Fruit fly (Drosophila melanogaster) whole organism, embryonic: ENCODE data around the gene Acp26Ab.

ENCODE experiments used
- Awh ChIP-seq: fragments of 200-800 bp; sonication (Bioruptor generic); IDR thresholded peaks from 2 replicates; pipeline ENCODE4, ENCODE4 v1.3.6; 2022; ENCODE audit warnings: missing biosample characterization, missing genetic modification characterization
- B-H1 ChIP-seq: fragments of 200-800 bp; sonication (Bioruptor generic); IDR thresholded peaks from 3 replicates; pipeline ENCODE4 v1.3.6; 2022; ENCODE audit warnings: missing biosample characterization, missing genetic modification characterization
- CG10147 ChIP-seq: fragments of 200-800 bp; sonication (Bioruptor generic); optimal IDR thresholded peaks from 2 replicates; lab custom pipeline; 2019; ENCODE audit warnings: missing biosample characterization, mild to moderate bottlenecking, missing genetic modification characterization, moderate library complexity
- CG10209 ChIP-seq: fragments of 200-800 bp; sonication (Bioruptor generic); optimal IDR thresholded peaks from 3 replicates; lab custom pipeline; 2017; ENCODE audit warnings: missing biosample characterization, mild to moderate bottlenecking, missing genetic modification characterization, missing genetic modification reagents
- CG10274 ChIP-seq: fragments of 200-800 bp; sonication (Bioruptor generic); optimal IDR thresholded peaks from 3 replicates; lab custom pipeline; 2017; ENCODE audit warnings: missing biosample characterization, mild to moderate bottlenecking, missing genetic modification characterization
- CG11085 ChIP-seq: fragments of 200-800 bp; sonication (Bioruptor generic); IDR thresholded peaks from 2 replicates; pipeline ENCODE4 v1.3.6; 2022; ENCODE audit warnings: missing biosample characterization, missing genetic modification characterization
- CG12219 ChIP-seq: fragments of 200-800 bp; sonication (Bioruptor generic); optimal IDR thresholded peaks from 3 replicates; lab custom pipeline; 2018; ENCODE audit warnings: missing biosample characterization, mild to moderate bottlenecking, missing genetic modification characterization
- CG12659 ChIP-seq: fragments of 200-800 bp; sonication (Bioruptor generic); optimal IDR thresholded peaks from 3 replicates; lab custom pipeline; 2017; ENCODE audit warnings: mild to moderate bottlenecking, missing biosample characterization, missing genetic modification reagents, missing genetic modification characterization
- CG13296 ChIP-seq: fragments of 200-800 bp; sonication (Bioruptor generic); optimal IDR thresholded peaks from 3 replicates; lab custom pipeline; 2018; ENCODE audit warnings: missing biosample characterization, mild to moderate bottlenecking, missing genetic modification characterization
- CG13894 ChIP-seq: fragments of 200-800 bp; sonication (Bioruptor generic); optimal IDR thresholded peaks from 3 replicates; lab custom pipeline; 2018; ENCODE audit warnings: missing biosample characterization, mild to moderate bottlenecking, missing genetic modification characterization, moderate library complexity
- CG14441 ChIP-seq: fragments of 200-800 bp; sonication (Bioruptor generic); IDR thresholded peaks from 2 replicates; pipeline ENCODE4 v1.3.6; 2022; ENCODE audit warnings: missing biosample characterization, missing genetic modification characterization
- CG15601 ChIP-seq: fragments of 200-800 bp; sonication (Bioruptor generic); optimal IDR thresholded peaks from 3 replicates; lab custom pipeline; 2019; ENCODE audit warnings: missing biosample characterization, mild to moderate bottlenecking, missing genetic modification characterization, moderate library complexity
- CG2889 ChIP-seq: fragments of 200-800 bp; sonication (Bioruptor generic); IDR thresholded peaks from 3 replicates; pipeline ENCODE4 v1.3.6; 2022; ENCODE audit warnings: missing biosample characterization, missing genetic modification characterization
- CG3838 ChIP-seq: fragments of 200-800 bp; sonication (Bioruptor generic); optimal IDR thresholded peaks from 3 replicates; lab custom pipeline; 2016; ENCODE audit warnings: missing biosample characterization, missing genetic modification characterization
- CG3847 ChIP-seq: fragments of 200-800 bp; sonication (Bioruptor generic); IDR thresholded peaks from 2 replicates; pipeline ENCODE4 v1.3.6; 2022; ENCODE audit warnings: missing biosample characterization, missing genetic modification characterization
- CG5245 ChIP-seq: fragments of 200-800 bp; sonication (Bioruptor generic); optimal IDR thresholded peaks from 3 replicates; lab custom pipeline; 2016; ENCODE audit warnings: missing biosample characterization, missing genetic modification characterization
- CG6854 ChIP-seq: fragments of 200-800 bp; sonication (Bioruptor generic); optimal IDR thresholded peaks from 3 replicates; lab custom pipeline; 2017; ENCODE audit warnings: missing biosample characterization, mild to moderate bottlenecking, missing genetic modification characterization
- CG7357 ChIP-seq: fragments of 200-800 bp; sonication (Bioruptor generic); IDR thresholded peaks from 3 replicates; pipeline ENCODE4 v1.3.6; 2022; ENCODE audit warnings: missing biosample characterization, missing genetic modification characterization
- CG9876 ChIP-seq: fragments of 200-800 bp; sonication (Bioruptor generic); optimal IDR thresholded peaks from 2 replicates; lab custom pipeline; 2016; ENCODE audit warnings: missing biosample characterization, missing genetic modification characterization
- D ChIP-seq, 2 experiments: fragments of 200-800 bp in 1 of 2; fragments of >200 bp in 1 of 2; sonication (Bioruptor generic) in 1 of 2; optimal IDR thresholded peaks; 2 replicates in 1 of 2; 3 replicates in 1 of 2; lab custom pipeline; 2017; ENCODE audit warnings: mild to moderate bottlenecking in 1 of 2, missing biosample characterization in 1 of 2, missing genetic modification characterization in 1 of 2, missing genetic modification reagents in 1 of 2
- Dip2 ChIP-seq: fragments of 200-800 bp; sonication (Bioruptor generic); IDR thresholded peaks from 2 replicates; pipeline ENCODE4 v1.3.6; 2022; ENCODE audit warnings: missing biosample characterization, missing genetic modification characterization
- E2f1 ChIP-seq: fragments of 200-800 bp; sonication (Bioruptor generic); IDR thresholded peaks from 2 replicates; pipeline ENCODE4 v1.3.6; 2022; ENCODE audit warnings: missing biosample characterization, missing genetic modification characterization
- Elba2 ChIP-seq: fragments of 200-800 bp; sonication (Bioruptor generic); optimal IDR thresholded peaks from 3 replicates; lab custom pipeline; 2016; ENCODE audit warnings: missing biosample characterization, missing genetic modification characterization
- Hand ChIP-seq: fragments of 200-800 bp; sonication (Bioruptor generic); optimal IDR thresholded peaks from 2 replicates; lab custom pipeline; 2017; ENCODE audit warnings: mild to moderate bottlenecking, missing biosample characterization, missing genetic modification reagents, missing genetic modification characterization
- Nf-YA ChIP-seq: fragments of 200-800 bp; sonication (Bioruptor generic); IDR thresholded peaks from 2 replicates; pipeline ENCODE4 v1.3.6; 2022; ENCODE audit warnings: missing biosample characterization, missing genetic modification characterization
- PHDP ChIP-seq: fragments of 200-800 bp; sonication (Bioruptor generic); optimal IDR thresholded peaks from 3 replicates; lab custom pipeline; 2018; ENCODE audit warnings: missing biosample characterization, mild to moderate bottlenecking, missing genetic modification characterization, moderate library complexity
- Pdp1 ChIP-seq, 2 experiments: fragments of 200-800 bp; sonication (Bioruptor generic); optimal IDR thresholded peaks; 3 replicates each; lab custom pipeline; 2016; ENCODE audit warnings: missing biosample characterization in 2 of 2, missing genetic modification characterization in 2 of 2, mild to moderate bottlenecking in 1 of 2, moderate library complexity in 1 of 2
- Rx ChIP-seq: fragments of 200-800 bp; sonication (Bioruptor generic); IDR thresholded peaks from 2 replicates; pipeline ENCODE4 v1.3.6; 2022; ENCODE audit warnings: missing biosample characterization, missing genetic modification characterization
- Sin3A ChIP-seq: fragments of >200 bp; optimal IDR thresholded peaks from 2 replicates; lab custom pipeline; 2018
- abd-A ChIP-seq: fragments of 200-800 bp; sonication (Bioruptor generic); optimal IDR thresholded peaks from 3 replicates; lab custom pipeline; 2019; ENCODE audit warnings: missing biosample characterization, mild to moderate bottlenecking, missing genetic modification characterization, moderate library complexity
- crol ChIP-seq: fragments of 200-800 bp; sonication (Bioruptor generic); IDR thresholded peaks from 2 replicates; pipeline ENCODE4 v1.3.6; 2022; ENCODE audit warnings: missing biosample characterization, missing genetic modification characterization
- grau ChIP-seq: fragments of 200-800 bp; optimal IDR thresholded peaks from 3 replicates; lab custom pipeline; 2019; ENCODE audit warnings: missing biosample characterization, mild to moderate bottlenecking, missing genetic modification characterization, moderate library complexity
- insv ChIP-seq, 2 experiments: fragments of 200-800 bp; sonication (Bioruptor generic); optimal IDR thresholded peaks; 3 replicates each; lab custom pipeline; 2016 to 2018; ENCODE audit warnings: missing biosample characterization in 2 of 2, missing genetic modification characterization in 2 of 2
- repo ChIP-seq: fragments of 200-800 bp; sonication (Bioruptor generic); optimal IDR thresholded peaks from 2 replicates; lab custom pipeline; 2016; ENCODE audit warnings: missing biosample characterization, missing genetic modification characterization
- rib ChIP-seq: fragments of 200-800 bp; sonication (Bioruptor generic); IDR thresholded peaks from 2 replicates; pipeline ENCODE4 v1.3.6; 2022; ENCODE audit warnings: missing biosample characterization, missing genetic modification characterization
- sd ChIP-seq: fragments of 200-800 bp; sonication (Bioruptor generic); optimal IDR thresholded peaks from 3 replicates; lab custom pipeline; 2018; ENCODE audit warnings: missing biosample characterization, mild to moderate bottlenecking, missing genetic modification characterization, moderate library complexity
- seq ChIP-seq: fragments of 200-800 bp; sonication (Bioruptor generic); IDR thresholded peaks from 2 replicates; pipeline ENCODE4 v1.3.6; 2022; ENCODE audit warnings: missing biosample characterization, missing genetic modification characterization
- sr ChIP-seq: fragments of 200-800 bp; sonication (Bioruptor generic); IDR thresholded peaks from 3 replicates; pipeline ENCODE4 v1.3.6; 2022; ENCODE audit warnings: missing biosample characterization, missing genetic modification characterization
- tll ChIP-seq, 2 experiments: fragments of 200-800 bp in 1 of 2; fragments of >200 bp in 1 of 2; sonication (Bioruptor generic) in 1 of 2; optimal IDR thresholded peaks; 2 replicates each; lab custom pipeline; 2017 to 2019; ENCODE audit warnings: missing biosample characterization in 2 of 2, missing genetic modification characterization in 2 of 2, mild to moderate bottlenecking in 1 of 2, moderate library complexity in 1 of 2
- unpg ChIP-seq: fragments of 200-800 bp; sonication (Bioruptor generic); optimal IDR thresholded peaks from 3 replicates; lab custom pipeline; 2018; ENCODE audit warnings: missing biosample characterization, mild to moderate bottlenecking, missing genetic modification characterization, moderate library complexity
- z ChIP-seq: fragments of 200-800 bp; sonication (Bioruptor generic); IDR thresholded peaks from 3 replicates; pipeline ENCODE4 v1.3.6; 2022; ENCODE audit warnings: missing biosample characterization, missing genetic modification characterization
- zen ChIP-seq: fragments of 200-800 bp; sonication (Bioruptor generic); optimal IDR thresholded peaks from 3 replicates; lab custom pipeline; 2018; ENCODE audit warnings: missing biosample characterization, mild to moderate bottlenecking, missing genetic modification characterization, moderate library complexity
- zfh1 ChIP-seq: fragments of 200-800 bp; sonication (Bioruptor generic); IDR thresholded peaks from 3 replicates; pipeline ENCODE4 v1.3.6; 2022; ENCODE audit warnings: missing biosample characterization, missing genetic modification characterization

Acp26Ab gene

DNA sequence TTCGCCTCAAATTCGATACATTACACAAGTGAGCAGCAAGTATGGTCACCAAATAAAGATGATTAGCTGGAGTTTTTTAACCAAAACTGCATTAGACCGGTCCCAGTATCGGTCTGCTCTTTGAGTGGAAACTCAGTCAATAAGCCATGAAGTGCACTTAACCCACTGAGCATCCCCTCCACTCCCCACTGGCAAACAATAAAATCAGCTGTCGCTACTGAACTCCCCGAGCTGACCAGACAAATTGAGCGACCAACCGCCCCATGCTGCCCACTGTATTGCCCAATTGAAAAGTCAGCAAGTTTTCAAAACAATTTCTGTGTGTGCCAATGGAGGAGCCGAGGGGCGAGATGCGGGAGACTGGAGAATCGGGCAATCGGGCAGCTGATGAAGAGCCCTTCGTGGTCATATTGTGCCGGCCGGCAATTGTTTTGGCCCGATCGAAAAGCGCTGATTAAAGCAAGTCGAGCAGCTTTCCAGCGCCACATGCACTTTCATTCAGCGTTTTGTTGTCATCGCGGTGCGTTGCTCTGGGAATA, 6.6 kb upstream of the Acp26Ab start (continued):
- no peak for TF ChIP-seq CG6854 (GFP tag; lab: Kevin White, UChicago)
- TF ChIP-seq PHDP (tag; lab: Kevin White, UChicago) = no peak
- no peak for TF ChIP-seq CG11085 (GFP tag; lab: Robert Waterston, UW)
- no peak for TF ChIP-seq Elba2 (GFP tag; lab: Kevin White, UChicago)
- TF ChIP-seq CG10147 = no peak
- no peak for TF ChIP-seq CG3838 (GFP tag; lab: Kevin White, UChicago)
- TF ChIP-seq repo (GFP tag; lab: Kevin White, UChicago) = no peak
- TF ChIP-seq unpg (GFP tag; lab: Kevin White, UChicago) = no peak
- TF ChIP-seq rib (GFP tag; lab: Robert Waterston, UW) = no peak
- no peak for TF ChIP-seq Dip2 (GFP tag; lab: Robert Waterston, UW)
- no peak for TF ChIP-seq zfh1 (GFP tag; lab: Robert Waterston, UW)
- peak in 1 of 2 experiments; percentile 10 for TF ChIP-seq Pdp1 (GFP tag; optimal IDR thresholded peaks at IDR 0.05; lab: Kevin White, UChicago)
- TF ChIP-seq CG3847 (GFP tag; lab: Robert Waterston, UW) = no peak
- no peak for TF ChIP-seq Rx
- no peak for TF ChIP-seq Hand (GFP tag; lab: Kevin White, UChicago)
- no peak for TF ChIP-seq CG2889 (GFP tag; lab: Robert Waterston, UW)
- TF ChIP-seq crol = peak; percentile 69
- no peak for TF ChIP-seq insv (GFP tag; optimal IDR thresholded peaks at IDR 0.05; lab: Kevin White, UChicago)
- no peak for TF ChIP-seq CG12219 (GFP tag; lab: Kevin White, UChicago)
- TF ChIP-seq CG10274 = no peak
- TF ChIP-seq z (GFP tag; lab: Robert Waterston, UW) = peak; percentile 65; the same call in 1 of the 3 replicates
- TF ChIP-seq B-H1 (GFP tag; lab: Robert Waterston, UW) = no peak
- TF ChIP-seq grau (tag; lab: Kevin White, UChicago) = no peak
- TF ChIP-seq CG12659 (GFP tag; lab: Kevin White, UChicago) = no peak
- TF ChIP-seq Nf-YA (GFP tag; lab: Robert Waterston, UW) = 0 out of 2 replicates have a peak, but pooled peaks have one; percentile 6
- no peak for TF ChIP-seq CG9876

DNA sequence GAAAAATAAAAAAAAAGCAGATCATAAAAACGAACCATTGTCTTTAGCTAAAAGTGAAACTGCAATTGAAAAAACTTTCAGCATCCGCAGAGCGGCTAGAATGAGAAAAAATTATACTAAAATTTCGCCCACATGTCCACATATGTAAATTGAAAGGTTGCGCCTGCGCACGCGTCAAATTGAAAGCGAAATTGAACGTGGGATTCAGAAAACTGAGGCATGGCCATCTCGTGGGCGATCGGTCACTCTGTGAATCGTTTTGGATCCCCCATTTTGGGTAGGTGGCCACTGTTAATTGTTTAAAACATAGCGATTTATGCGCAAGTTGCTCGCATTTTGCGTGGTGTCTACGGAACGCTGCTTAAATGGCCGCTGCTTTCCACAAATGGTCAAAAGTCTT, 1.9 kb upstream of the Acp26Ab start:
- TF ChIP-seq sd (tag; lab: Kevin White, UChicago) (peak; percentile 31), Awh (0 out of 2 replicates have a peak, but pooled peaks have one; percentile 39), CG5245 (GFP tag; lab: Kevin White, UChicago) (no peak), sr (GFP tag; lab: Robert Waterston, UW) (peak; percentile 95), CG13894 (tag; lab: Kevin White, UChicago) (peak; percentile 13), abd-A (tag; lab: Kevin White, UChicago) (peak; percentile 47), CG15601 (tag; lab: Kevin White, UChicago) (peak; percentile 87), CG14441 (GFP tag; lab: Robert Waterston, UW) (no peak)

DNA sequence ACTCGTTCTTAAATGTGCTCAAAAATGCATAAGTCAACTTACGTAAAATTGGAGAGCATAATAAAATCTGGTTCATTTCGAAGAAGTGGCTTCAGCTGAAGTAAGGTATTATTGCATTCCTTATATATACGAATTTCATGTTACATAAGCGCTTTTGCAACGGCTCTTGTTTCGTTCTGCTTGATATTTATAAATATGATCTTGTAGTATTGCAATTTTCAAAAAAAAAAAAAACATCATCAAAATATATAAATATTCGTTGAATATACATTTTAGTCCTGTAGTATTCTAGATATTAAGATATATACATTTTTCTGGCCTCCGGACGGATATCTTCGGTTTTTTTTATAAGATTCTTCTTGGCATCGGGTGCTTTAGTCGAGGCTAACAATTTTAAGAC, 1.1 kb upstream of the Acp26Ab start, which contains the start of gene Acp26Aa:
Gene Acp26Aa (minus strand): TSS at position 101 of the 400 bp plus-strand sequence.
- TF ChIP-seq CG10209 (GFP tag; lab: Kevin White, UChicago) = no peak
- peak in 1 of 2 experiments; percentile 29 for TF ChIP-seq Pdp1 (GFP tag; optimal IDR thresholded peaks at IDR 0.05; lab: Kevin White, UChicago)

DNA sequence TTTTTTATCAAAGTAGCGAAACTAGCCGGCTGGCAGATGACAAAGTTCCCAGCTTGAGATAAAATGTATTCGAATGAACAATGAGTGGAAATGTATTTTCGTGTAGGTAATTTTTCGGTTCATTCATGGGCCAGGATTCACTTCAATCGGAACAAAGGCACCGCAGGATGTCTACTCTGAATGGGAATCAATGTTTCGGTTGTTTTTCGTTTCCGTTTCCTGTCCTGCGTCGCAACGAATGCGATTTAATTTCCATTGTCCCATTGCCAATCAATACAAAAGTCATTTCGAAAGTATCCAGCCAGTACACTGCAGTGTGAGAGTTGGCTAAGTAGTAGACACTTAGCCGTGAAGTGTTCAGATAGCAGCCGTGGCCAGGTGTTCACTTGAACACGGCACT, 2.1 kb downstream of the Acp26Ab start:
- no peak for TF ChIP-seq E2f1 (GFP tag; lab: Robert Waterston, UW)
- TF ChIP-seq CG7357 (GFP tag; lab: Robert Waterston, UW) = no peak
- no peak for TF ChIP-seq seq (GFP tag; lab: Robert Waterston, UW)
- peak in 1 of 2 experiments; percentile 24 for TF ChIP-seq tll (GFP tag; optimal IDR thresholded peaks at IDR 0.05; lab: Kevin White, UChicago)
- TF ChIP-seq D (optimal IDR thresholded peaks at IDR 0.05; lab: Kevin White, UChicago) = peak; percentile 91
- no peak for TF ChIP-seq D (GFP tag; optimal IDR thresholded peaks at IDR 0.05; lab: Kevin White, UChicago)
- TF ChIP-seq zen (tag; lab: Kevin White, UChicago) = peak; percentile 69
- no peak for TF ChIP-seq CG13296 (GFP tag; lab: Kevin White, UChicago)
- no peak for TF ChIP-seq Sin3A
- TF ChIP-seq, all 482 proteins: peak for 3
